Worm (Caenorhabditis elegans): ENCODE results near the gene ZC477.7.

ce11 chrIV:7103211-7103679 lies 8.0 kb downstream of the ZC477.7 start, which contains the start of the genes rde-8 and ZC477.3:
- TF ChIP-seq ama-1 (optimal IDR thresholded peaks at IDR 0.05) = no peak
- no peak for TF ChIP-seq tbx-11 (GFP tag; IDR thresholded peaks at IDR 0.05)
- no peak for TF ChIP-seq flt-1 (GFP tag; IDR thresholded peaks at IDR 0.05)
- TF ChIP-seq sea-1 (GFP tag; conservative IDR thresholded peaks at IDR 0.05) = no peak
- no peak for TF ChIP-seq hnd-1 (tag; optimal IDR thresholded peaks at IDR 0.05)
- TF ChIP-seq hmg-4 (GFP tag; optimal IDR thresholded peaks at IDR 0.05) = no peak
- TF ChIP-seq ceh-13 (GFP tag; optimal IDR thresholded peaks at IDR 0.05) = no peak
- no peak for TF ChIP-seq hmbx-1 (tag; optimal IDR thresholded peaks at IDR 0.05)
- TF ChIP-seq ets-7 (tag; optimal IDR thresholded peaks at IDR 0.05) = no peak
- no peak for TF ChIP-seq tra-4 (tag; optimal IDR thresholded peaks at IDR 0.05)
- TF ChIP-seq aly-1 (tag; optimal IDR thresholded peaks at IDR 0.05) = no peak

Data from whole organism, early embryonic.